Worm (Caenorhabditis elegans) whole organism, L1 larva: Measurements from ENCODE around the gene ced-2.

ENCODE experiments used
- blmp-1 ChIP-seq: fragments of 150-350 bp; optimal IDR thresholded peaks from 2 replicates; lab custom pipeline; 2014; ENCODE audit warnings: missing biosample characterization, missing genetic modification characterization
- ceh-82 ChIP-seq, 3 experiments: fragments of 150-350 bp in 1 of 3; sonication (generic microtip) in 2 of 3; optimal IDR thresholded peaks; 2 replicates each; lab custom pipeline; 2014 to 2017; ENCODE audit warnings: missing biosample characterization in 3 of 3, missing genetic modification characterization in 3 of 3
- lir-3 ChIP-seq: sonication (generic microtip); optimal IDR thresholded peaks from 2 replicates; lab custom pipeline; 2016; ENCODE audit warnings: mild to moderate bottlenecking, missing genetic modification characterization, moderate library complexity, missing compliant biosample characterization; ENCODE audit not compliant: poor library complexity
- nhr-237 ChIP-seq: fragments of 150-350 bp; optimal IDR thresholded peaks from 2 replicates; lab custom pipeline; 2014; ENCODE audit warnings: missing biosample characterization, missing genetic modification characterization
- pag-3 ChIP-seq: sonication (generic microtip); optimal IDR thresholded peaks from 2 replicates; lab custom pipeline; 2017; ENCODE audit warnings: missing genetic modification characterization, mild to moderate bottlenecking, missing compliant biosample characterization, antibody characterized with exemption, borderline replicate concordance; ENCODE audit not compliant: insufficient read depth

DNA sequence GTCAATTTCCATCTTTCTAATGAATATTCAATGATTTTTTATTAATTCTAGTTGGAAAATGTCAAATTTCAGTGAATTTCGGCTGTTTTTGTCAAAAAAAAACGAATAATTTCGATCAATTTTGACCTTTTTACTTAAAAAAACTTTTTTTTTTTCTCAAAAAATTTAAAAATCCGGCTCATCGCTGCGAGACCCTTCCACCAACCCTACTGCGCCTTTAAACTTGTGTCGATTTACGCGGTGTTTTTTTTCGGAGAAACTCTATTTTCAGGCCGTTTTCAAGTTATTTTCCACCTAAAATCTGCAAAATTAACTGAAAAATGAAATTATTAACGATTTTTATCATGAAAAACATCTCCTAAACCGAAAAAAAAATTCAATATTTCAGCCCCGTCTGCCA is 3.7 kb downstream of the ced-2 start:
- TF ChIP-seq ceh-82 (tag; optimal IDR thresholded peaks at IDR 0.05; lab: Kevin White, UChicago) (no peak), lir-3 (tag; lab: Kevin White, UChicago) (no peak), nhr-237 (tag; lab: Kevin White, UChicago) (no peak), blmp-1 (tag; lab: Kevin White, UChicago) (no peak), pag-3 (tag; lab: Kevin White, UChicago) (no peak)
